Worm (Caenorhabditis elegans) whole organism, early embryonic: Measurements from ENCODE around the gene F23B12.4.

Experiments
- aly-1 ChIP-seq: sonication (generic microtip); optimal IDR thresholded peaks from 2 replicates; lab custom pipeline; 2016; ENCODE audit warnings: missing genetic modification characterization, missing compliant biosample characterization
- ama-1 ChIP-seq: fragments of 150-350 bp; optimal IDR thresholded peaks from 2 replicates; lab custom pipeline; 2014
- ceh-13 ChIP-seq: fragments of 200-800 bp; sonication (Bioruptor generic); optimal IDR thresholded peaks from 2 replicates; lab custom pipeline; 2018; ENCODE audit warnings: mild to moderate bottlenecking, missing genetic modification characterization, missing compliant biosample characterization
- ceh-36 ChIP-seq: sonication (generic microtip); optimal IDR thresholded peaks from 2 replicates; lab custom pipeline; 2016; ENCODE audit warnings: missing genetic modification characterization, inconsistent platforms, missing compliant biosample characterization
- flt-1 ChIP-seq: fragments of 200-800 bp; sonication (Bioruptor generic); IDR thresholded peaks from 2 replicates; pipeline ENCODE4 v1.3.6; 2022; ENCODE audit warnings: missing genetic modification characterization, missing compliant biosample characterization
- hmbx-1 ChIP-seq: sonication (generic microtip); optimal IDR thresholded peaks from 2 replicates; lab custom pipeline; 2016; ENCODE audit warnings: mild to moderate bottlenecking, missing genetic modification characterization, missing compliant biosample characterization
- hnd-1 ChIP-seq: sonication (generic microtip); optimal IDR thresholded peaks from 2 replicates; lab custom pipeline; 2016; ENCODE audit warnings: missing genetic modification characterization, missing compliant biosample characterization
- tra-4 ChIP-seq: sonication (generic microtip); optimal IDR thresholded peaks from 2 replicates; lab custom pipeline; 2017; ENCODE audit warnings: missing genetic modification characterization, missing compliant biosample characterization

- TF ChIP-seq flt-1 (GFP tag; lab: Robert Waterston, UW) (no peak), ama-1 (lab: Kevin White, UChicago) (no peak), ceh-13 (GFP tag; lab: Kevin White, UChicago) (no peak), tra-4 (no peak), aly-1 (tag; lab: Kevin White, UChicago) (no peak), hnd-1 (tag; lab: Kevin White, UChicago) (no peak), hmbx-1 (tag; lab: Kevin White, UChicago) (no peak), ceh-36 (tag; lab: Kevin White, UChicago) (no peak)
These were observed 38.0 kb downstream of the F23B12.4 start, which contains the start of gene clec-55 for ce11 chrV:14478979-14479378.
